Worm (Caenorhabditis elegans): ENCODE measurements around the gene nhr-178.

nhr-178 gene

ce11 chrV:1620537-1620936 lies 12.8 kb upstream of the nhr-178 start:
- TF ChIP-seq nhr-12 (tag; optimal IDR thresholded peaks at IDR 0.05) (no peak), ama-1 (optimal IDR thresholded peaks at IDR 0.05) (no peak), jun-1 (tag; optimal IDR thresholded peaks at IDR 0.05) (no peak), lin-35 (GFP tag; optimal IDR thresholded peaks at IDR 0.05) (no peak), unc-30 (tag; optimal IDR thresholded peaks at IDR 0.05) (no peak)

- TF ChIP-seq nhr-71 (tag; optimal IDR thresholded peaks at IDR 0.05) (no peak), lsy-2 (tag; optimal IDR thresholded peaks at IDR 0.05) (no peak), nhr-77 (tag; optimal IDR thresholded peaks at IDR 0.05) (no peak)
Measured at ce11 chrV:1618760-1619159, 11.0 kb upstream of the nhr-178 start, which contains the start of gene nhr-179. Gene nhr-179 (minus strand): TSS chrV:1618860.

- TF ChIP-seq dpl-1 (GFP tag; optimal IDR thresholded peaks at IDR 0.05) (no peak), rnt-1 (tag; optimal IDR thresholded peaks at IDR 0.05) (no peak)
Measured at ce11 chrV:1614726-1615125, 7.0 kb upstream of the nhr-178 start, which contains the start of gene srbc-41. Gene srbc-41 (minus strand): TSS chrV:1614826.

ce11 chrV:1611570-1611969 lies 3.8 kb upstream of the nhr-178 start:
- TF ChIP-seq ceh-88 (GFP tag; IDR thresholded peaks at IDR 0.05) (no peak), xbp-1 (tag; optimal IDR thresholded peaks at IDR 0.05) (no peak), fkh-10 (GFP tag; optimal IDR thresholded peaks at IDR 0.05) (no peak), nhr-77 (tag; optimal IDR thresholded peaks at IDR 0.05) (no peak), hlh-4 (tag; optimal IDR thresholded peaks at IDR 0.05) (no peak), ztf-11 (tag; optimal IDR thresholded peaks at IDR 0.05) (no peak), rnt-1 (tag; optimal IDR thresholded peaks at IDR 0.05) (no peak), snu-23 (GFP tag; optimal IDR thresholded peaks at IDR 0.05) (no peak), nhr-11 (tag; optimal IDR thresholded peaks at IDR 0.05) (no peak), ceh-90 (tag; optimal IDR thresholded peaks at IDR 0.05) (no peak), unc-86 (tag; optimal IDR thresholded peaks at IDR 0.05) (no peak), ceh-8 (GFP tag; optimal IDR thresholded peaks at IDR 0.05) (no peak), lin-14 (GFP tag; optimal IDR thresholded peaks at IDR 0.05) (no peak), grh-1 (GFP tag; IDR thresholded peaks at IDR 0.05) (no peak), C04F5.9 (tag; optimal IDR thresholded peaks at IDR 0.05) (no peak), isw-1 (GFP tag; IDR thresholded peaks at IDR 0.05) (no peak), pax-3 (tag; optimal IDR thresholded peaks at IDR 0.05) (no peak), lin-35 (GFP tag; optimal IDR thresholded peaks at IDR 0.05) (no peak), nhr-71 (tag; optimal IDR thresholded peaks at IDR 0.05) (no peak), efl-3 (GFP tag; optimal IDR thresholded peaks at IDR 0.05) (no peak)

- TF ChIP-seq blmp-1 (tag; optimal IDR thresholded peaks at IDR 0.05) (peak; percentile 28), snu-23 (GFP tag; optimal IDR thresholded peaks at IDR 0.05) (peak; percentile 19), lir-3 (tag; optimal IDR thresholded peaks at IDR 0.05; ENCODE audit: poor library complexity) (no peak), lin-35 (GFP tag; optimal IDR thresholded peaks at IDR 0.05) (peak in 1 of 2 experiments; percentile 1), nhr-85 (tag) (peak; percentile 66), zag-1 (tag; optimal IDR thresholded peaks at IDR 0.05) (no peak), elt-2 (tag; optimal IDR thresholded peaks at IDR 0.05) (peak; percentile 45), nhr-90 (tag; optimal IDR thresholded peaks at IDR 0.05; ENCODE audit: poor library complexity) (peak; percentile 10)
Measured at ce11 chrV:1610097-1610496, 2.3 kb upstream of the nhr-178 start, which contains the start of gene nhr-177. Gene nhr-177 (plus strand): TSS chrV:1610263.

ce11 chrV:1600561-1601088 lies 7.1 kb downstream of the nhr-178 start, which contains the start of gene F16B4.2:
Gene F16B4.2 (plus strand): TSS chrV:1601038.
- TF ChIP-seq zip-4 (GFP tag; optimal IDR thresholded peaks at IDR 0.05) (no peak), nhr-237 (tag; optimal IDR thresholded peaks at IDR 0.05) (no peak), efl-1 (optimal IDR thresholded peaks at IDR 0.05) (no peak), efl-1 (GFP tag; optimal IDR thresholded peaks at IDR 0.05 in 1 of 2) (peak in 1 of 2 experiments; percentile 72), lin-39 (tag; optimal IDR thresholded peaks at IDR 0.05) (no peak), skn-1 (tag; optimal IDR thresholded peaks at IDR 0.05) (no peak)
